Worm (Caenorhabditis elegans): ENCODE measurements around the gene T28C6.3.
A peak's percentile ranks its signal among the peaks of the same experiment; 100 is the strongest.

The T28C6.3 gene

ce11 chrIV:8840161-8840765 is 20.1 kb downstream of the T28C6.3 start, which contains the start of the genes T28C6.11 and T11B7.1:
Gene T28C6.11 (minus strand): TSS chrIV:8840261.
Gene T11B7.1 (plus strand): TSS chrIV:8840715.
- TF ChIP-seq sem-2 (GFP tag; optimal IDR thresholded peaks at IDR 0.05) (no peak), tbx-8 (GFP tag; optimal IDR thresholded peaks at IDR 0.05) (no peak), mep-1 (tag; optimal IDR thresholded peaks at IDR 0.05) (no peak), lin-13 (tag; optimal IDR thresholded peaks at IDR 0.05) (no peak), blmp-1 (tag; optimal IDR thresholded peaks at IDR 0.05) (no peak), nhr-2 (tag; optimal IDR thresholded peaks at IDR 0.05) (no peak), unc-39 (tag; optimal IDR thresholded peaks at IDR 0.05) (no peak), ces-1 (GFP tag; optimal IDR thresholded peaks at IDR 0.05) (no peak), unc-62 (GFP tag; optimal IDR thresholded peaks at IDR 0.05) (no peak), lsy-2 (tag; optimal IDR thresholded peaks at IDR 0.05) (no peak), zip-8 (tag; optimal IDR thresholded peaks at IDR 0.05) (no peak), ceh-39 (tag; optimal IDR thresholded peaks at IDR 0.05) (no peak), snpc-4 (tag; optimal IDR thresholded peaks at IDR 0.05) (no peak), drap-1 (GFP tag; optimal IDR thresholded peaks at IDR 0.05) (no peak), sptf-1 (tag; optimal IDR thresholded peaks at IDR 0.05) (no peak), nhr-28 (tag; optimal IDR thresholded peaks at IDR 0.05) (no peak), ceh-83 (GFP tag; optimal IDR thresholded peaks at IDR 0.05) (no peak), ztf-11 (tag; optimal IDR thresholded peaks at IDR 0.05) (no peak)

DNA sequence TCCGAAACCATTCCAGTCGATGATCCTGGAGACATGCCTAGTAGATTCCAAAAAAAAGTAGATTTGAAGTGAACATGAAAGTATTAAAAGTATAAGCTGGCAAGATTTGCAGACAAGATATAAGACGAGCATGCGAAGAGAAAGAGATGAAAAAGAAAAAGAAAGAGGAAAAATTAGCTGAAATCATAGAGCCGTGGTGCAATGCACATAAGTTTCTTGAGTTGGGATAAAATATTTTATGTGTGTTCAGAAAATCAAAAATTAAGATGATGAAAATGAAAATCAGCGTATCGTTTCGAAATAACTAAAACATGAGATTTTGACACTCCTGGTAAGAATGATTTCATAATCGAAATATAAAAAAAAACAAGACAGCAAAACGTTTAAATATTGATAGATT is 24.3 kb downstream of the T28C6.3 start, which contains the start of gene T11B7.2:
T11B7.2 (minus strand) TSS at position 101 of the 400 bp plus-strand sequence.
- TF ChIP-seq mls-2 (tag; optimal IDR thresholded peaks at IDR 0.05): no peak
- TF ChIP-seq unc-62 (GFP tag; optimal IDR thresholded peaks at IDR 0.05): no peak
- TF ChIP-seq cnd-1 (tag; optimal IDR thresholded peaks at IDR 0.05): no peak
- no peak for TF ChIP-seq lsy-2 (tag; optimal IDR thresholded peaks at IDR 0.05)
- TF ChIP-seq bed-3 (GFP tag; optimal IDR thresholded peaks at IDR 0.05): no peak
- no peak for TF ChIP-seq nhr-12 (tag; optimal IDR thresholded peaks at IDR 0.05)
- no peak for TF ChIP-seq unc-120 (tag; optimal IDR thresholded peaks at IDR 0.05; ENCODE audit: poor library complexity, severe bottlenecking)
- TF ChIP-seq elt-1 (tag; optimal IDR thresholded peaks at IDR 0.05; ENCODE audit: borderline replicate concordance, insufficient read depth): no peak
- no peak for TF ChIP-seq ztf-11 (tag; optimal IDR thresholded peaks at IDR 0.05)
- no peak for TF ChIP-seq lin-13 (tag; optimal IDR thresholded peaks at IDR 0.05)
- TF ChIP-seq ces-1 (GFP tag; optimal IDR thresholded peaks at IDR 0.05): no peak

- TF ChIP-seq flh-1 (GFP tag; optimal IDR thresholded peaks at IDR 0.05): no peak
- no peak for TF ChIP-seq drap-1 (GFP tag; optimal IDR thresholded peaks at IDR 0.05)
- TF ChIP-seq mls-2 (tag; optimal IDR thresholded peaks at IDR 0.05): no peak
- TF ChIP-seq blmp-1 (tag; optimal IDR thresholded peaks at IDR 0.05): no peak
- no peak for TF ChIP-seq mep-1 (tag; optimal IDR thresholded peaks at IDR 0.05)
Observed at ce11 chrIV:8845922-8846321, 25.8 kb downstream of the T28C6.3 start.

DNA sequence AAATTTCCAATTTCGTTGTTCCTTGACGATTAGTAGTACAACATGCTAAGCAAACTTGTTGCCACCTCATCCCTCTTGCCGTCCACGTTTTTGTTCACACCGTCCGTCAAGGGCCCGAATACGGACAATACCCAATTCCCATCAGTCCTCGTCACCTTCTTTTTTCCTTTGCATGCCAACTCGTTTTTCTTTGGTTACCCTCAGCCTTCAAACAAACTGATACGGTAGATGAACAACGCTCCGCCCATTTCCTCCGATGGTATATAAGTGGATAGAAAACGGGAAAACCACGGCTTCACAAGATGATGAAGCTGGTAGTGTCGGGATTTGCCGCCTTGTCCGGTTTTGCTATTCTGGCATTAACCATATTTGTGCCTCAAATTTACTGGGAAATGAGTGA is 27.8 kb downstream of the T28C6.3 start, which contains the start of gene col-118:
col-118 (plus strand) TSS at position 301 of the 400 bp plus-strand sequence.
- TF ChIP-seq lin-32 (GFP tag; optimal IDR thresholded peaks at IDR 0.05): no peak
- no peak for TF ChIP-seq unc-39 (tag; optimal IDR thresholded peaks at IDR 0.05)
- TF ChIP-seq sptf-1 (tag; optimal IDR thresholded peaks at IDR 0.05): no peak
- no peak for TF ChIP-seq M03D4.4 (tag; optimal IDR thresholded peaks at IDR 0.05)
- no peak for TF ChIP-seq mls-2 (tag; optimal IDR thresholded peaks at IDR 0.05)
- TF ChIP-seq sem-2 (GFP tag; optimal IDR thresholded peaks at IDR 0.05): no peak
- TF ChIP-seq nhr-76 (tag; optimal IDR thresholded peaks at IDR 0.05): no peak
- TF ChIP-seq pha-4 (tag; optimal IDR thresholded peaks at IDR 0.05): no peak
- TF ChIP-seq ceh-39 (tag; optimal IDR thresholded peaks at IDR 0.05): no peak
- no peak for TF ChIP-seq zip-8 (tag; optimal IDR thresholded peaks at IDR 0.05)
- TF ChIP-seq snpc-4 (tag; optimal IDR thresholded peaks at IDR 0.05): no peak
- no peak for TF ChIP-seq unc-62 (GFP tag; optimal IDR thresholded peaks at IDR 0.05)
- no peak for TF ChIP-seq ztf-11 (tag; optimal IDR thresholded peaks at IDR 0.05)

ce11 chrIV:8848983-8849382 is 28.8 kb downstream of the T28C6.3 start:
- no peak for TF ChIP-seq tbx-8 (GFP tag; optimal IDR thresholded peaks at IDR 0.05)
- no peak for TF ChIP-seq snpc-4 (tag; optimal IDR thresholded peaks at IDR 0.05)
- no peak for TF ChIP-seq bed-3 (GFP tag; optimal IDR thresholded peaks at IDR 0.05)

- TF ChIP-seq sem-2 (GFP tag; optimal IDR thresholded peaks at IDR 0.05) (no peak), lsy-2 (tag; optimal IDR thresholded peaks at IDR 0.05) (no peak), unc-120 (tag; optimal IDR thresholded peaks at IDR 0.05; ENCODE audit: poor library complexity, severe bottlenecking) (peak; percentile 53)
Observed at ce11 chrIV:8850807-8851206, 30.7 kb downstream of the T28C6.3 start.

All from whole organism, mixed stage, embryonic.